Fruit fly (Drosophila melanogaster) whole organism, adult: ENCODE data around the gene CG31908.

Experiments used
- CG11617 ChIP-seq: fragments of 200-800 bp; sonication (Bioruptor generic); optimal IDR thresholded peaks from 2 replicates; lab custom pipeline; 2017; ENCODE audit warnings: mild to moderate bottlenecking, missing biosample characterization, missing genetic modification reagents, missing genetic modification characterization
- CG12768 ChIP-seq: fragments of 200-800 bp; sonication (Bioruptor generic); optimal IDR thresholded peaks from 2 replicates; lab custom pipeline; 2017; ENCODE audit warnings: missing biosample characterization, missing genetic modification characterization, mild to moderate bottlenecking, moderate library complexity, missing genetic modification reagents
- CG14711 ChIP-seq: fragments of 200-800 bp; sonication (Bioruptor generic); optimal IDR thresholded peaks from 2 replicates; lab custom pipeline; 2018; ENCODE audit warnings: missing biosample characterization, mild to moderate bottlenecking, missing genetic modification characterization, moderate library complexity
- CG5204 ChIP-seq: fragments of 200-800 bp; sonication (Bioruptor generic); optimal IDR thresholded peaks from 2 replicates; lab custom pipeline; 2016; ENCODE audit warnings: missing biosample characterization, missing genetic modification characterization
- CG7045 ChIP-seq: fragments of 200-800 bp; sonication (Bioruptor generic); optimal IDR thresholded peaks from 2 replicates; lab custom pipeline; 2017; ENCODE audit warnings: missing biosample characterization, mild to moderate bottlenecking, missing genetic modification characterization
- Clk ChIP-seq: fragments of 200-800 bp; sonication (Bioruptor generic); optimal IDR thresholded peaks from 2 replicates; lab custom pipeline; 2017; ENCODE audit warnings: missing biosample characterization, missing genetic modification characterization
- Crg-1 ChIP-seq: fragments of 200-800 bp; sonication (Bioruptor generic); optimal IDR thresholded peaks from 2 replicates; lab custom pipeline; 2016; ENCODE audit warnings: missing biosample characterization, missing genetic modification characterization
- Hr96 ChIP-seq: fragments of 200-800 bp; sonication (Bioruptor generic); optimal IDR thresholded peaks from 2 replicates; lab custom pipeline; 2016; ENCODE audit warnings: missing biosample characterization, missing genetic modification characterization
- Mnt ChIP-seq: fragments of 200-800 bp; sonication (Bioruptor generic); optimal IDR thresholded peaks from 2 replicates; lab custom pipeline; 2016; ENCODE audit warnings: missing biosample characterization, mild to moderate bottlenecking, missing genetic modification characterization
- bab1 ChIP-seq: fragments of 200-800 bp; sonication (Bioruptor generic); optimal IDR thresholded peaks from 3 replicates; lab custom pipeline; 2019; ENCODE audit warnings: missing biosample characterization, mild to moderate bottlenecking, missing genetic modification characterization, moderate library complexity
- cic ChIP-seq: fragments of 200-800 bp; sonication (Bioruptor generic); optimal IDR thresholded peaks from 2 replicates; lab custom pipeline; 2017; ENCODE audit warnings: missing biosample characterization, mild to moderate bottlenecking, missing genetic modification characterization, moderate library complexity
- cnc ChIP-seq, 2 experiments: fragments of >200 bp; optimal IDR thresholded peaks; 2 replicates each; lab custom pipeline; 2017
- ovo ChIP-seq: fragments of 200-800 bp; sonication (Bioruptor generic); optimal IDR thresholded peaks from 2 replicates; lab custom pipeline; 2016; ENCODE audit warnings: missing biosample characterization, missing genetic modification characterization
- toe ChIP-seq: fragments of 200-800 bp; sonication (Bioruptor generic); optimal IDR thresholded peaks from 2 replicates; lab custom pipeline; 2016; ENCODE audit warnings: missing biosample characterization, missing genetic modification characterization

CG31908 gene

DNA sequence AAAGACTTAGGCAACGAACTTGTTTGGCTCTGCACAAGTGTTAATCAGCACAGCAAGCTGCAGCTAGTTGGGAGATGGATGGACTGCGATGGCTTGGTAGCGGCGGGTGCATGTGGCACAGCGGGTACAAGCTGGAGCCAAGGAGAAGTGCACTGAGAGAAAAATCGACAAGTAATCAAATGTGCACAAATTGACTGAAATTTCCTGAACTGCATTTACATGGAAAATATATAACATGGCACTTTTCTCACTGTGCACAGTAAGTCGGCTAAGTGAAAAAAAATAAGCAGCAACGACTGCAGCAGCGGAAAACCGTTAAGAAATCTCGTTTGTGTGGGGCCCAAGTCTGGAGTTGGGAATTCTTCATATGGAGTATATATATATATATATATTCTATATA, 36.1 kb downstream of the CG31908 start:
- no peak for TF ChIP-seq cnc (optimal IDR thresholded peaks at IDR 0.05; lab: Kevin White, UChicago)
- TF ChIP-seq Mnt: no peak
- no peak for TF ChIP-seq CG14711 (tag; lab: Kevin White, UChicago)
- TF ChIP-seq bab1: no peak
- no peak for TF ChIP-seq Crg-1 (GFP tag; lab: Kevin White, UChicago)
- TF ChIP-seq Clk (GFP tag; lab: Kevin White, UChicago): no peak
- TF ChIP-seq CG11617 (GFP tag; lab: Kevin White, UChicago): no peak
- TF ChIP-seq toe (GFP tag; lab: Kevin White, UChicago): no peak
- TF ChIP-seq CG5204 (GFP tag; lab: Kevin White, UChicago): no peak
- no peak for TF ChIP-seq cic
- no peak for TF ChIP-seq ovo (GFP tag; lab: Kevin White, UChicago)
- TF ChIP-seq CG7045 (GFP tag; lab: Kevin White, UChicago): no peak
- TF ChIP-seq Hr96: no peak
- no peak for TF ChIP-seq CG12768 (GFP tag; lab: Kevin White, UChicago)
